Worm (Caenorhabditis elegans) whole organism, young adult: ENCODE data around the gene K08D8.6.
A peak's percentile ranks its signal among the peaks of the same experiment; 100 is the strongest.

ENCODE experiments used
- B0035.1 ChIP-seq: sonication (generic microtip); optimal IDR thresholded peaks from 2 replicates; lab custom pipeline; 2016; ENCODE audit warnings: missing genetic modification characterization, mild to moderate bottlenecking, missing compliant biosample characterization, missing genotype, missing genetic modification reagents
- B0336.3 ChIP-seq: fragments of 200-800 bp; sonication (Bioruptor generic); IDR thresholded peaks from 2 replicates; pipeline ENCODE4 v1.3.6; 2022; ENCODE audit warnings: missing genetic modification characterization, missing compliant biosample characterization
- D2030.7 ChIP-seq: fragments of 200-800 bp; sonication (Bioruptor generic); IDR thresholded peaks from 2 replicates; pipeline ENCODE4 v1.3.6; 2022; ENCODE audit warnings: missing genetic modification reagents, missing genetic modification characterization, missing compliant biosample characterization
- F33H1.4 ChIP-seq: fragments of 200-800 bp; sonication (Bioruptor generic); IDR thresholded peaks from 2 replicates; pipeline ENCODE4 v1.3.6; 2022; ENCODE audit warnings: missing genetic modification reagents, missing genetic modification characterization, missing compliant biosample characterization
- F37B4.10 ChIP-seq: fragments of 200-800 bp; sonication (Bioruptor generic); IDR thresholded peaks from 2 replicates; pipeline ENCODE4 v1.3.6; 2022; ENCODE audit warnings: missing genetic modification characterization, missing compliant biosample characterization
- F39B2.1 ChIP-seq: fragments of 200-800 bp; sonication (Bioruptor generic); IDR thresholded peaks from 2 replicates; pipeline ENCODE4 v1.3.6; 2022; ENCODE audit warnings: missing genetic modification reagents, missing genetic modification characterization, missing compliant biosample characterization
- F49E8.2 ChIP-seq: sonication (generic microtip); optimal IDR thresholded peaks from 3 replicates; lab custom pipeline; 2017; ENCODE audit warnings: missing genetic modification characterization, mild to moderate bottlenecking, missing compliant biosample characterization, antibody characterized with exemption, moderate library complexity; ENCODE audit not compliant: insufficient read depth
- F52B5.7 ChIP-seq: sonication (generic microtip); optimal IDR thresholded peaks from 2 replicates; lab custom pipeline; 2016; ENCODE audit warnings: mild to moderate bottlenecking, missing genetic modification characterization, missing compliant biosample characterization
- akir-1 ChIP-seq: fragments of 200-800 bp; sonication (Bioruptor generic); optimal IDR thresholded peaks from 2 replicates; lab custom pipeline; 2018; ENCODE audit warnings: mild to moderate bottlenecking, missing genetic modification characterization, moderate library complexity, missing compliant biosample characterization
- aptf-2 ChIP-seq: fragments of 200-800 bp; sonication (Bioruptor generic); conservative IDR thresholded peaks from 2 replicates; pipeline ENCODE4 v1.3.6; 2022; ENCODE audit warnings: missing genetic modification reagents, missing genetic modification characterization, missing compliant biosample characterization
- atf-7 ChIP-seq: sonication (generic microtip); optimal IDR thresholded peaks from 2 replicates; lab custom pipeline; 2017; ENCODE audit warnings: mild to moderate bottlenecking, missing genetic modification characterization, missing compliant biosample characterization
- die-1 ChIP-seq: sonication (generic microtip); optimal IDR thresholded peaks from 2 replicates; lab custom pipeline; 2016; ENCODE audit warnings: missing genotype, mild to moderate bottlenecking, missing genetic modification characterization, missing compliant biosample characterization
- dox-1 ChIP-seq: fragments of 200-800 bp; sonication (Bioruptor generic); IDR thresholded peaks from 2 replicates; pipeline ENCODE4 v1.3.6; 2022; ENCODE audit warnings: missing genetic modification reagents, missing genetic modification characterization, missing compliant biosample characterization
- ets-4 ChIP-seq: fragments of 200-800 bp; sonication (Bioruptor generic); optimal IDR thresholded peaks from 2 replicates; lab custom pipeline; 2018; ENCODE audit warnings: mild to moderate bottlenecking, missing genetic modification characterization, missing compliant biosample characterization
- hmg-20 ChIP-seq: fragments of 200-800 bp; sonication (Bioruptor generic); IDR thresholded peaks from 2 replicates; pipeline ENCODE4 v1.3.6; 2022; ENCODE audit warnings: missing genetic modification reagents, missing genetic modification characterization, missing compliant biosample characterization
- let-526 ChIP-seq: fragments of 200-800 bp; sonication (Bioruptor generic); IDR thresholded peaks from 2 replicates; pipeline ENCODE4 v1.3.6; 2022; ENCODE audit warnings: missing genetic modification reagents, missing genetic modification characterization, missing compliant biosample characterization
- let-607 ChIP-seq, 2 experiments: fragments of 200-800 bp in 1 of 2; sonication (Bioruptor generic) in 1 of 2; sonication (generic microtip) in 1 of 2; optimal IDR thresholded peaks; 2 replicates each; lab custom pipeline; 2016 to 2018; ENCODE audit warnings: mild to moderate bottlenecking in 2 of 2, missing compliant biosample characterization in 2 of 2, missing genetic modification characterization in 2 of 2, moderate library complexity in 2 of 2, missing genotype in 1 of 2
- lin-26 ChIP-seq: fragments of 200-800 bp; sonication (Bioruptor generic); IDR thresholded peaks from 2 replicates; pipeline ENCODE4 v1.3.6; 2022; ENCODE audit warnings: missing genetic modification reagents, missing genetic modification characterization, missing compliant biosample characterization
- madf-8 ChIP-seq: fragments of 200-800 bp; sonication (Bioruptor generic); conservative IDR thresholded peaks from 2 replicates; pipeline ENCODE4 v1.3.6; 2022; ENCODE audit warnings: missing genetic modification reagents, missing genetic modification characterization, missing compliant biosample characterization
- mxl-1 ChIP-seq: sonication (generic microtip); optimal IDR thresholded peaks from 2 replicates; lab custom pipeline; 2016; ENCODE audit warnings: missing genetic modification characterization, missing compliant biosample characterization
- nfya-1 ChIP-seq: sonication (generic microtip); optimal IDR thresholded peaks from 2 replicates; lab custom pipeline; 2017; ENCODE audit warnings: antibody characterized with exemption, missing compliant biosample characterization, missing genetic modification characterization, borderline replicate concordance; ENCODE audit not compliant: insufficient read depth
- nfya-2 ChIP-seq: fragments of 200-800 bp; sonication (Bioruptor generic); IDR thresholded peaks from 2 replicates; pipeline ENCODE4 v1.3.6; 2022; ENCODE audit warnings: missing genetic modification reagents, missing genetic modification characterization, missing compliant biosample characterization
- nfyb-1 ChIP-seq: fragments of 200-800 bp; sonication (Bioruptor generic); IDR thresholded peaks from 2 replicates; pipeline ENCODE4 v1.3.6; 2022; ENCODE audit warnings: missing genetic modification reagents, missing genetic modification characterization, missing compliant biosample characterization
- nhr-80 ChIP-seq: sonication (generic microtip); optimal IDR thresholded peaks from 2 replicates; lab custom pipeline; 2016; ENCODE audit warnings: missing genetic modification characterization, missing compliant biosample characterization
- rec-8 ChIP-seq, 2 experiments: sonication (generic microtip); optimal IDR thresholded peaks; 2 replicates each; lab custom pipeline; 2016; ENCODE audit warnings: mild to moderate bottlenecking in 2 of 2, missing genetic modification characterization in 2 of 2, missing genetic modification reagents in 2 of 2, missing genotype in 2 of 2, missing biosample characterization in 1 of 2, missing compliant biosample characterization in 1 of 2, moderate library complexity in 1 of 2
- repo-1 ChIP-seq: sonication (generic microtip); optimal IDR thresholded peaks from 2 replicates; lab custom pipeline; 2017; ENCODE audit warnings: mild to moderate bottlenecking, missing genetic modification characterization, missing compliant biosample characterization
- sdz-38 ChIP-seq: sonication (generic microtip); optimal IDR thresholded peaks from 2 replicates; lab custom pipeline; 2016; ENCODE audit warnings: missing genotype, missing genetic modification characterization, missing compliant biosample characterization
- snpc-4 ChIP-seq, 5 experiments: fragments of 150-350 bp in 1 of 5; sonication (generic microtip) in 4 of 5; optimal IDR thresholded peaks; 2 replicates each; lab custom pipeline; 2014 to 2018; ENCODE audit warnings: missing genetic modification characterization in 5 of 5, missing biosample characterization in 3 of 5, antibody characterized with exemption in 2 of 5, mild to moderate bottlenecking in 2 of 5, missing compliant biosample characterization in 2 of 5, missing genotype in 2 of 5, moderate library complexity in 2 of 5, missing genetic modification reagents in 1 of 5
- sptf-2 ChIP-seq: fragments of 200-800 bp; sonication (Bioruptor generic); optimal IDR thresholded peaks from 2 replicates; lab custom pipeline; 2018; ENCODE audit warnings: mild to moderate bottlenecking, missing genetic modification characterization, missing compliant biosample characterization
- ztf-22 ChIP-seq: fragments of 200-800 bp; sonication (Bioruptor generic); optimal IDR thresholded peaks from 2 replicates; lab custom pipeline; 2018; ENCODE audit warnings: mild to moderate bottlenecking, missing genetic modification characterization, moderate library complexity, missing compliant biosample characterization
- ztf-26 ChIP-seq: sonication (generic microtip); optimal IDR thresholded peaks from 2 replicates; lab custom pipeline; 2017; ENCODE audit warnings: missing genetic modification characterization, missing compliant biosample characterization

K08D8.6 gene

DNA sequence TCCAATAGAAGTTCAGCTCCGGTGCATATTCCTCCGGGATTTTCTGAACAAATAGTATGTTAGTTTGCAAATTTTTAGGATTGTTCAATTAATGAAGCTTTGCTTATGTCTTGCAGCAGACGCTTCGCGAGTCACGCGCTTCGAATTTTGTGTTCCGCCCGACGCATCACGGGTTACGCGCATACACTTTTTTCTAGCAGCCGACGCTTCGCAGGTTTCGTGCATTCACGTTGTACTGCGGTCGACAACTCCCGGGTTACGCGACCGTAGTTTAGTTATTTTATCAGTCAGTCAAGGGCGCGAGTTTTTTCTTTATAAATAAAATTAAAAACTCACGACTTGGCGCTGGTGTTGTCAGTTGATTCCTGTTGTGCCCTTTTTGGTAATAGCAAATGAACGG is 20.5 kb downstream of the K08D8.6 start:
- 0 out of 2 replicates have a peak, but pooled peaks have one; percentile 25 for TF ChIP-seq F37B4.10 (GFP tag; lab: Robert Waterston, UW)
- TF ChIP-seq F49E8.2 (tag; lab: Kevin White, UChicago), result no peak
- TF ChIP-seq F39B2.1, result no peak
- TF ChIP-seq snpc-4 (GFP tag; optimal IDR thresholded peaks at IDR 0.05; lab: Kevin White, UChicago), result no peak
- peak; percentile 46 to 89 (median 70) for TF ChIP-seq snpc-4 (tag; optimal IDR thresholded peaks at IDR 0.05; lab: Kevin White, UChicago)

- TF ChIP-seq sdz-38 (tag; lab: Kevin White, UChicago), result no peak
- TF ChIP-seq let-607 (tag; optimal IDR thresholded peaks at IDR 0.05; lab: Kevin White, UChicago), result peak in 1 of 2 experiments; percentile 16
- TF ChIP-seq ets-4 (GFP tag; lab: Kevin White, UChicago), result peak; percentile 26
- no peak for TF ChIP-seq F33H1.4 (GFP tag; lab: Robert Waterston, UW)
- TF ChIP-seq F52B5.7, result no peak
- peak; percentile 88 for TF ChIP-seq nhr-80 (tag; lab: Kevin White, UChicago)
- no peak for TF ChIP-seq nfya-2
- TF ChIP-seq rec-8 (tag; optimal IDR thresholded peaks at IDR 0.05; lab: Kevin White, UChicago), result no peak
Measured at ce11 chrIV:12869383-12869782, 20.9 kb downstream of the K08D8.6 start.

- no peak for TF ChIP-seq B0336.3
- TF ChIP-seq ztf-22, result peak; percentile 11
- peak; percentile 0 for TF ChIP-seq atf-7 (tag; lab: Kevin White, UChicago)
- TF ChIP-seq nfyb-1 (GFP tag; lab: Robert Waterston, UW), result 0 out of 2 replicates have a peak, but pooled peaks have one; percentile 24
- peak; percentile 90 for TF ChIP-seq nhr-80 (tag; lab: Kevin White, UChicago)
- TF ChIP-seq hmg-20, result no peak
- TF ChIP-seq dox-1 (GFP tag; lab: Robert Waterston, UW), result peak; percentile 53
Measured at ce11 chrIV:12865884-12866283, 24.4 kb downstream of the K08D8.6 start, which contains the start of gene clec-186. clec-186 (plus strand) TSS chrIV:12866109.

ce11 chrIV:12859797-12860196 is 30.5 kb downstream of the K08D8.6 start, which contains the start of gene gcy-18:
gcy-18 (plus strand) TSS chrIV:12860097.
- no peak for TF ChIP-seq madf-8 (GFP tag; lab: Robert Waterston, UW)
- TF ChIP-seq nfya-1 (tag; lab: Kevin White, UChicago), result no peak
- TF ChIP-seq mxl-1 (tag; lab: Kevin White, UChicago), result no peak
- TF ChIP-seq lin-26, result no peak
- TF ChIP-seq let-526 (GFP tag; lab: Robert Waterston, UW), result no peak
- no peak for TF ChIP-seq sptf-2 (GFP tag; lab: Kevin White, UChicago)
- no peak for TF ChIP-seq akir-1
- no peak for TF ChIP-seq ztf-26 (tag; lab: Kevin White, UChicago)
- no peak for TF ChIP-seq aptf-2 (GFP tag; lab: Robert Waterston, UW)
- TF ChIP-seq repo-1, result no peak
- TF ChIP-seq, all 124 proteins: peak for 0

- TF ChIP-seq D2030.7 (GFP tag; lab: Robert Waterston, UW) (no peak), B0035.1 (tag; lab: Kevin White, UChicago) (no peak), die-1 (tag; lab: Kevin White, UChicago) (no peak), F33H1.4 (GFP tag; lab: Robert Waterston, UW) (no peak)
- TF ChIP-seq, all 124 proteins: peak for 0
Measured at ce11 chrIV:12855248-12855647, 35.1 kb downstream of the K08D8.6 start, which contains the start of gene nstp-5. nstp-5 (plus strand) TSS chrIV:12855548.
